Worm (Caenorhabditis elegans) whole organism, young adult: ENCODE results near the gene F59A6.2.

Experiments used
- B0019.2 ChIP-seq: fragments of 200-800 bp; sonication (Bioruptor generic); conservative IDR thresholded peaks from 2 replicates; pipeline ENCODE4 v1.3.6; 2022; ENCODE audit warnings: missing genetic modification reagents, missing genetic modification characterization, missing compliant biosample characterization
- D2030.7 ChIP-seq: fragments of 200-800 bp; sonication (Bioruptor generic); IDR thresholded peaks from 2 replicates; pipeline ENCODE4 v1.3.6; 2022; ENCODE audit warnings: missing genetic modification reagents, missing genetic modification characterization, missing compliant biosample characterization
- F37B4.10 ChIP-seq: fragments of 200-800 bp; sonication (Bioruptor generic); IDR thresholded peaks from 2 replicates; pipeline ENCODE4 v1.3.6; 2022; ENCODE audit warnings: missing genetic modification characterization, missing compliant biosample characterization
- F39B2.1 ChIP-seq: fragments of 200-800 bp; sonication (Bioruptor generic); IDR thresholded peaks from 2 replicates; pipeline ENCODE4 v1.3.6; 2022; ENCODE audit warnings: missing genetic modification reagents, missing genetic modification characterization, missing compliant biosample characterization
- F49E8.2 ChIP-seq: sonication (generic microtip); optimal IDR thresholded peaks from 3 replicates; lab custom pipeline; 2017; ENCODE audit warnings: missing genetic modification characterization, mild to moderate bottlenecking, missing compliant biosample characterization, antibody characterized with exemption, moderate library complexity; ENCODE audit not compliant: insufficient read depth
- F57C9.4 ChIP-seq: sonication (generic microtip); optimal IDR thresholded peaks from 2 replicates; lab custom pipeline; 2017; ENCODE audit warnings: mild to moderate bottlenecking, missing genetic modification characterization, missing compliant biosample characterization
- K11D2.4 ChIP-seq: fragments of 200-800 bp; sonication (Bioruptor generic); IDR thresholded peaks from 2 replicates; pipeline ENCODE4 v1.3.6; 2022; ENCODE audit warnings: missing genetic modification reagents, missing genetic modification characterization, missing compliant biosample characterization
- T07F8.4 ChIP-seq: sonication (generic microtip); optimal IDR thresholded peaks from 2 replicates; lab custom pipeline; 2016; ENCODE audit warnings: mild to moderate bottlenecking, missing genetic modification characterization, moderate library complexity, missing compliant biosample characterization
- T26A5.8 ChIP-seq: sonication (generic microtip); optimal IDR thresholded peaks from 2 replicates; lab custom pipeline; 2016; ENCODE audit warnings: missing genetic modification characterization, missing compliant biosample characterization
- Y53F4B.3 ChIP-seq: fragments of 200-800 bp; sonication (Bioruptor generic); IDR thresholded peaks from 2 replicates; pipeline ENCODE4 v1.3.6; 2022; ENCODE audit warnings: missing genetic modification reagents, missing genetic modification characterization, missing compliant biosample characterization
- Y53G8AR.9 ChIP-seq: fragments of 200-800 bp; sonication (Bioruptor generic); conservative IDR thresholded peaks from 2 replicates; pipeline ENCODE4 v1.3.6; 2022; ENCODE audit warnings: missing genetic modification reagents, missing genetic modification characterization, missing compliant biosample characterization
- Y67H2A.10 ChIP-seq: fragments of 200-800 bp; sonication (Bioruptor generic); conservative IDR thresholded peaks from 2 replicates; pipeline ENCODE4 v1.3.6; 2022; ENCODE audit warnings: missing genetic modification reagents, missing genetic modification characterization, missing compliant biosample characterization
- Y79H2A.3 ChIP-seq: fragments of 200-800 bp; sonication (Bioruptor generic); conservative IDR thresholded peaks from 2 replicates; pipeline ENCODE4 v1.3.6; 2022; ENCODE audit warnings: missing genetic modification reagents, missing genetic modification characterization, missing compliant biosample characterization
- aptf-3 ChIP-seq: fragments of 200-800 bp; sonication (Bioruptor generic); IDR thresholded peaks from 2 replicates; pipeline ENCODE4 v1.3.6; 2022; ENCODE audit warnings: missing genetic modification characterization, missing compliant biosample characterization
- athp-1 ChIP-seq: sonication (generic microtip); optimal IDR thresholded peaks from 2 replicates; lab custom pipeline; 2017; ENCODE audit warnings: mild to moderate bottlenecking, missing genetic modification characterization, missing compliant biosample characterization
- attf-3 ChIP-seq: fragments of 200-800 bp; sonication (Bioruptor generic); conservative IDR thresholded peaks from 2 replicates; pipeline ENCODE4 v1.3.6; 2022; ENCODE audit warnings: missing genetic modification reagents, missing genetic modification characterization, missing compliant biosample characterization
- attf-6 ChIP-seq: fragments of 200-800 bp; sonication (Bioruptor generic); IDR thresholded peaks from 2 replicates; pipeline ENCODE4 v1.3.6; 2022; ENCODE audit warnings: missing genetic modification reagents, missing genetic modification characterization, missing compliant biosample characterization
- bed-1 ChIP-seq: fragments of 200-800 bp; sonication (Bioruptor generic); IDR thresholded peaks from 2 replicates; pipeline ENCODE4 v1.3.6; 2022; ENCODE audit warnings: missing genetic modification reagents, missing genetic modification characterization, missing compliant biosample characterization
- bed-2 ChIP-seq: fragments of 200-800 bp; sonication (Bioruptor generic); IDR thresholded peaks from 2 replicates; pipeline ENCODE4 v1.3.6; 2022; ENCODE audit warnings: missing genetic modification reagents, missing genetic modification characterization, missing compliant biosample characterization
- cebp-2 ChIP-seq: fragments of 200-800 bp; sonication (Bioruptor generic); IDR thresholded peaks from 2 replicates; pipeline ENCODE4 v1.3.6; 2022; ENCODE audit warnings: missing genetic modification characterization, missing compliant biosample characterization
- chd-7 ChIP-seq: sonication (generic microtip); optimal IDR thresholded peaks from 2 replicates; lab custom pipeline; 2016; ENCODE audit warnings: mild to moderate bottlenecking, missing genetic modification characterization, moderate library complexity, missing compliant biosample characterization
- die-1 ChIP-seq: sonication (generic microtip); optimal IDR thresholded peaks from 2 replicates; lab custom pipeline; 2016; ENCODE audit warnings: missing genotype, mild to moderate bottlenecking, missing genetic modification characterization, missing compliant biosample characterization
- efl-1 ChIP-seq: fragments of 150-350 bp; optimal IDR thresholded peaks from 2 replicates; lab custom pipeline; 2014; ENCODE audit warnings: missing biosample characterization, missing genetic modification reagents, missing genetic modification characterization
- egl-44 ChIP-seq: fragments of 200-800 bp; sonication (Bioruptor generic); IDR thresholded peaks from 2 replicates; pipeline ENCODE4 v1.3.6; 2022; ENCODE audit warnings: missing genetic modification reagents, missing genetic modification characterization, missing compliant biosample characterization
- egrh-3 ChIP-seq: fragments of 200-800 bp; sonication (Bioruptor generic); IDR thresholded peaks from 2 replicates; pipeline ENCODE4 v1.3.6; 2022; ENCODE audit warnings: missing genetic modification reagents, missing genetic modification characterization, missing compliant biosample characterization
- ekl-4 ChIP-seq: fragments of 200-800 bp; sonication (Bioruptor generic); IDR thresholded peaks from 2 replicates; pipeline ENCODE4 v1.3.6; 2022; ENCODE audit warnings: missing genetic modification reagents, missing genetic modification characterization, missing compliant biosample characterization
- ets-4 ChIP-seq: fragments of 200-800 bp; sonication (Bioruptor generic); optimal IDR thresholded peaks from 2 replicates; lab custom pipeline; 2018; ENCODE audit warnings: mild to moderate bottlenecking, missing genetic modification characterization, missing compliant biosample characterization
- fkh-3 ChIP-seq: sonication (generic microtip); optimal IDR thresholded peaks from 2 replicates; lab custom pipeline; 2016; ENCODE audit warnings: mild to moderate bottlenecking, missing genetic modification characterization, missing compliant biosample characterization
- him-1 ChIP-seq: sonication (generic microtip); optimal IDR thresholded peaks from 2 replicates; lab custom pipeline; 2016; ENCODE audit warnings: missing genotype, missing genetic modification reagents, missing genetic modification characterization, missing compliant biosample characterization
- hmg-20 ChIP-seq: fragments of 200-800 bp; sonication (Bioruptor generic); IDR thresholded peaks from 2 replicates; pipeline ENCODE4 v1.3.6; 2022; ENCODE audit warnings: missing genetic modification reagents, missing genetic modification characterization, missing compliant biosample characterization
- let-607 ChIP-seq, 2 experiments: fragments of 200-800 bp in 1 of 2; sonication (Bioruptor generic) in 1 of 2; sonication (generic microtip) in 1 of 2; optimal IDR thresholded peaks; 2 replicates each; lab custom pipeline; 2016 to 2018; ENCODE audit warnings: mild to moderate bottlenecking in 2 of 2, missing compliant biosample characterization in 2 of 2, missing genetic modification characterization in 2 of 2, moderate library complexity in 2 of 2, missing genotype in 1 of 2
- madf-10 ChIP-seq: sonication (generic microtip); optimal IDR thresholded peaks from 2 replicates; lab custom pipeline; 2016; ENCODE audit warnings: mild to moderate bottlenecking, missing genetic modification characterization, missing compliant biosample characterization
- madf-3 ChIP-seq: fragments of 200-800 bp; sonication (Bioruptor generic); IDR thresholded peaks from 2 replicates; pipeline ENCODE4 v1.3.6; 2022; ENCODE audit warnings: missing genetic modification reagents, missing genetic modification characterization, missing compliant biosample characterization
- mcd-1 ChIP-seq: fragments of 200-800 bp; sonication (Bioruptor generic); IDR thresholded peaks from 2 replicates; pipeline ENCODE4 v1.3.6; 2022; ENCODE audit warnings: missing genetic modification reagents, missing genetic modification characterization, missing compliant biosample characterization
- mel-28 ChIP-seq: sonication (generic microtip); optimal IDR thresholded peaks from 2 replicates; lab custom pipeline; 2016; ENCODE audit warnings: borderline replicate concordance, mild to moderate bottlenecking, missing genetic modification characterization, missing compliant biosample characterization
- nfya-2 ChIP-seq: fragments of 200-800 bp; sonication (Bioruptor generic); IDR thresholded peaks from 2 replicates; pipeline ENCODE4 v1.3.6; 2022; ENCODE audit warnings: missing genetic modification reagents, missing genetic modification characterization, missing compliant biosample characterization
- nfyb-1 ChIP-seq: fragments of 200-800 bp; sonication (Bioruptor generic); IDR thresholded peaks from 2 replicates; pipeline ENCODE4 v1.3.6; 2022; ENCODE audit warnings: missing genetic modification reagents, missing genetic modification characterization, missing compliant biosample characterization
- nhr-120 ChIP-seq: fragments of 200-800 bp; sonication (Bioruptor generic); IDR thresholded peaks from 2 replicates; pipeline ENCODE4 v1.3.6; 2022; ENCODE audit warnings: missing genetic modification characterization, missing compliant biosample characterization
- nhr-27 ChIP-seq: fragments of 200-800 bp; sonication (Bioruptor generic); optimal IDR thresholded peaks from 2 replicates; lab custom pipeline; 2018; ENCODE audit warnings: mild to moderate bottlenecking, missing genetic modification characterization, moderate library complexity, missing compliant biosample characterization
- nhr-90 ChIP-seq: sonication (generic microtip); optimal IDR thresholded peaks from 2 replicates; lab custom pipeline; 2016; ENCODE audit warnings: missing genotype, mild to moderate bottlenecking, missing genetic modification characterization, missing compliant biosample characterization
- repo-1 ChIP-seq: sonication (generic microtip); optimal IDR thresholded peaks from 2 replicates; lab custom pipeline; 2017; ENCODE audit warnings: mild to moderate bottlenecking, missing genetic modification characterization, missing compliant biosample characterization
- sdz-38 ChIP-seq: sonication (generic microtip); optimal IDR thresholded peaks from 2 replicates; lab custom pipeline; 2016; ENCODE audit warnings: missing genotype, missing genetic modification characterization, missing compliant biosample characterization
- sptf-2 ChIP-seq: fragments of 200-800 bp; sonication (Bioruptor generic); optimal IDR thresholded peaks from 2 replicates; lab custom pipeline; 2018; ENCODE audit warnings: mild to moderate bottlenecking, missing genetic modification characterization, missing compliant biosample characterization
- ztf-22 ChIP-seq: fragments of 200-800 bp; sonication (Bioruptor generic); optimal IDR thresholded peaks from 2 replicates; lab custom pipeline; 2018; ENCODE audit warnings: mild to moderate bottlenecking, missing genetic modification characterization, moderate library complexity, missing compliant biosample characterization
- ztf-26 ChIP-seq: sonication (generic microtip); optimal IDR thresholded peaks from 2 replicates; lab custom pipeline; 2017; ENCODE audit warnings: missing genetic modification characterization, missing compliant biosample characterization
- ztf-28 ChIP-seq: fragments of 200-800 bp; sonication (Bioruptor generic); IDR thresholded peaks from 2 replicates; pipeline ENCODE4 v1.3.6; 2022; ENCODE audit warnings: missing genetic modification reagents, missing genetic modification characterization, missing compliant biosample characterization

F59A6.2 gene

ce11 chrII:5058036-5058435, 43.5 kb downstream of the F59A6.2 start, which contains the start of gene C27A2.12:
C27A2.12 (minus strand) TSS chrII:5058136.
- no peak for TF ChIP-seq bed-1 (GFP tag; lab: Robert Waterston, UW)
- TF ChIP-seq bed-2, result no peak
- no peak for TF ChIP-seq athp-1 (tag; lab: Kevin White, UChicago)
- no peak for TF ChIP-seq him-1 (tag; lab: Kevin White, UChicago)
- no peak for TF ChIP-seq aptf-3 (GFP tag; lab: Robert Waterston, UW)
- TF ChIP-seq F37B4.10 (GFP tag; lab: Robert Waterston, UW), result no peak
- TF ChIP-seq nhr-90 (tag; lab: Kevin White, UChicago), result no peak
- TF ChIP-seq attf-6 (GFP tag; lab: Robert Waterston, UW), result no peak
- no peak for TF ChIP-seq ztf-28 (GFP tag; lab: Robert Waterston, UW)
- no peak for TF ChIP-seq nfya-2
- TF ChIP-seq Y53F4B.3 (GFP tag; lab: Robert Waterston, UW), result no peak
- no peak for TF ChIP-seq cebp-2

- no peak for TF ChIP-seq mel-28
- no peak for TF ChIP-seq ztf-22
- TF ChIP-seq ets-4 (GFP tag; lab: Kevin White, UChicago), result no peak
- no peak for TF ChIP-seq fkh-3
These were observed 46.2 kb downstream of the F59A6.2 start, which contains the start of gene pho-12 for ce11 chrII:5060719-5061118. pho-12 (minus strand) TSS chrII:5060819.

- no peak for TF ChIP-seq Y79H2A.3 (GFP tag; lab: Robert Waterston, UW)
- no peak for TF ChIP-seq repo-1 (tag; lab: Kevin White, UChicago)
- TF ChIP-seq B0019.2 (GFP tag; lab: Robert Waterston, UW), result no peak
- TF ChIP-seq let-607 (tag; optimal IDR thresholded peaks at IDR 0.05; lab: Kevin White, UChicago), result no peak
- peak; percentile 80; the same call in 1 of the 2 replicates for TF ChIP-seq D2030.7
- no peak for TF ChIP-seq hmg-20 (GFP tag; lab: Robert Waterston, UW)
- peak; percentile 7 for TF ChIP-seq die-1 (tag; lab: Kevin White, UChicago)
- no peak for TF ChIP-seq ztf-28 (GFP tag; lab: Robert Waterston, UW)
- TF ChIP-seq efl-1 (GFP tag; lab: Kevin White, UChicago), result peak; percentile 94
- no peak for TF ChIP-seq T26A5.8
- no peak for TF ChIP-seq sdz-38 (tag; lab: Kevin White, UChicago)
- no peak for TF ChIP-seq sptf-2 (GFP tag; lab: Kevin White, UChicago)
- TF ChIP-seq ekl-4 (GFP tag; lab: Robert Waterston, UW), result 0 out of 2 replicates have a peak, but pooled peaks have one; percentile 25
- TF ChIP-seq F57C9.4 (tag; lab: Kevin White, UChicago), result no peak
- no peak for TF ChIP-seq bed-2
- peak; percentile 15 for TF ChIP-seq madf-10
- TF ChIP-seq K11D2.4 (GFP tag; lab: Robert Waterston, UW), result no peak
- TF ChIP-seq madf-3 (GFP tag; lab: Robert Waterston, UW), result no peak
- TF ChIP-seq F39B2.1 (GFP tag; lab: Robert Waterston, UW), result no peak
- TF ChIP-seq ztf-26, result no peak
- TF ChIP-seq chd-7 (tag; lab: Kevin White, UChicago), result no peak
- no peak for TF ChIP-seq nhr-27 (tag; lab: Kevin White, UChicago)
- 0 out of 2 replicates have a peak, but pooled peaks have one; percentile 31 for TF ChIP-seq attf-3 (GFP tag; lab: Robert Waterston, UW)
- no peak for TF ChIP-seq nfya-2
- TF ChIP-seq mcd-1 (GFP tag; lab: Robert Waterston, UW), result peak; percentile 91
- TF ChIP-seq T07F8.4 (tag; lab: Kevin White, UChicago), result no peak
- TF ChIP-seq nfyb-1, result no peak
- no peak; the same call in 1 of the 2 replicates for TF ChIP-seq egrh-3 (GFP tag; lab: Robert Waterston, UW)
- peak; percentile 27 for TF ChIP-seq F49E8.2 (tag; lab: Kevin White, UChicago)
- TF ChIP-seq nhr-120 (GFP tag; lab: Robert Waterston, UW), result no peak
- no peak for TF ChIP-seq F37B4.10 (GFP tag; lab: Robert Waterston, UW)
- no peak for TF ChIP-seq bed-1 (GFP tag; lab: Robert Waterston, UW)
- no peak for TF ChIP-seq egl-44
- TF ChIP-seq Y67H2A.10 (GFP tag; lab: Robert Waterston, UW), result no peak
- no peak for TF ChIP-seq Y53G8AR.9 (GFP tag; lab: Robert Waterston, UW)
These were observed 47.4 kb downstream of the F59A6.2 start, which contains the start of gene smc-5 for ce11 chrII:5061794-5062368. smc-5 (plus strand) TSS chrII:5062125.
